Fruit fly (Drosophila melanogaster) whole organism, embryonic: ENCODE measurements around the gene CG10841.
A peak's percentile ranks its signal among the peaks of the same experiment; 100 is the strongest.

Source experiments
- CG10209 ChIP-seq: fragments of 200-800 bp; sonication (Bioruptor generic); optimal IDR thresholded peaks from 3 replicates; lab custom pipeline; 2017; ENCODE audit warnings: missing biosample characterization, mild to moderate bottlenecking, missing genetic modification characterization, missing genetic modification reagents
- CG11093 ChIP-seq: fragments of 200-800 bp; sonication (Bioruptor generic); IDR thresholded peaks from 3 replicates; pipeline ENCODE4 v1.3.6; 2022; ENCODE audit warnings: missing biosample characterization, missing genetic modification characterization
- CG11695 ChIP-seq: fragments of 200-800 bp; sonication (Bioruptor generic); IDR thresholded peaks from 3 replicates; pipeline ENCODE4 v1.3.6; 2022; ENCODE audit warnings: missing biosample characterization, missing genetic modification characterization
- CG12299 ChIP-seq: fragments of 200-800 bp; sonication (Bioruptor generic); optimal IDR thresholded peaks from 2 replicates; lab custom pipeline; 2018; ENCODE audit warnings: missing biosample characterization, mild to moderate bottlenecking, missing genetic modification characterization
- CG12391 ChIP-seq: fragments of 200-800 bp; sonication (Bioruptor generic); optimal IDR thresholded peaks from 3 replicates; lab custom pipeline; 2018; ENCODE audit warnings: missing biosample characterization, mild to moderate bottlenecking, missing genetic modification characterization, moderate library complexity
- CG15073 ChIP-seq: fragments of 200-800 bp; sonication (Bioruptor generic); optimal IDR thresholded peaks from 2 replicates; lab custom pipeline; 2016; ENCODE audit warnings: missing biosample characterization, missing genetic modification characterization
- CG16863 ChIP-seq: fragments of 200-800 bp; sonication (Bioruptor generic); optimal IDR thresholded peaks from 3 replicates; lab custom pipeline; 2016; ENCODE audit warnings: missing biosample characterization, missing genetic modification characterization
- CG17328 ChIP-seq: fragments of 200-800 bp; sonication (Bioruptor generic); IDR thresholded peaks from 2 replicates; pipeline ENCODE4 v1.3.6; 2022; ENCODE audit warnings: missing biosample characterization, missing genetic modification characterization
- CG2202 ChIP-seq: fragments of 200-800 bp; sonication (Bioruptor generic); optimal IDR thresholded peaks from 2 replicates; lab custom pipeline; 2018; ENCODE audit warnings: missing biosample characterization, mild to moderate bottlenecking, missing genetic modification characterization
- CG2712 ChIP-seq: fragments of 200-800 bp; optimal IDR thresholded peaks from 3 replicates; lab custom pipeline; 2019; ENCODE audit warnings: missing biosample characterization, mild to moderate bottlenecking, missing genetic modification characterization, moderate library complexity
- CG3407 ChIP-seq: fragments of 200-800 bp; sonication (Bioruptor generic); optimal IDR thresholded peaks from 2 replicates; lab custom pipeline; 2018; ENCODE audit warnings: missing biosample characterization, mild to moderate bottlenecking, missing genetic modification characterization
- CG6654 ChIP-seq: fragments of 200-800 bp; sonication (Bioruptor generic); optimal IDR thresholded peaks from 2 replicates; lab custom pipeline; 2017; ENCODE audit warnings: missing biosample characterization, mild to moderate bottlenecking, missing genetic modification characterization
- CG6813 ChIP-seq: fragments of 200-800 bp; sonication (Bioruptor generic); optimal IDR thresholded peaks from 2 replicates; lab custom pipeline; 2017; ENCODE audit warnings: missing biosample characterization, missing genetic modification characterization, mild to moderate bottlenecking, moderate library complexity, missing genetic modification reagents
- CG7987 ChIP-seq: fragments of 200-800 bp; sonication (Bioruptor generic); optimal IDR thresholded peaks from 2 replicates; lab custom pipeline; 2018; ENCODE audit warnings: missing biosample characterization, mild to moderate bottlenecking, missing genetic modification characterization, moderate library complexity
- CG8359 ChIP-seq: fragments of 200-800 bp; sonication (Bioruptor generic); optimal IDR thresholded peaks from 2 replicates; lab custom pipeline; 2017; ENCODE audit warnings: missing biosample characterization, mild to moderate bottlenecking, missing genetic modification characterization, borderline replicate concordance
- CG9797 ChIP-seq: fragments of 200-800 bp; sonication (Bioruptor generic); optimal IDR thresholded peaks from 3 replicates; lab custom pipeline; 2018; ENCODE audit warnings: missing biosample characterization, mild to moderate bottlenecking, missing genetic modification characterization
- CrebB ChIP-seq: fragments of 200-800 bp; sonication (Bioruptor generic); optimal IDR thresholded peaks from 3 replicates; lab custom pipeline; 2018; ENCODE audit warnings: missing biosample characterization, mild to moderate bottlenecking, missing genetic modification characterization
- D19B ChIP-seq: fragments of 200-800 bp; sonication (Bioruptor generic); optimal IDR thresholded peaks from 2 replicates; lab custom pipeline; 2017; ENCODE audit warnings: missing biosample characterization, mild to moderate bottlenecking, missing genetic modification characterization
- Gsc ChIP-seq: fragments of 200-800 bp; sonication (Bioruptor generic); IDR thresholded peaks from 2 replicates; pipeline ENCODE4 v1.3.6; 2022; ENCODE audit warnings: missing biosample characterization, missing genetic modification characterization
- Hmr ChIP-seq: fragments of 200-800 bp; sonication (Bioruptor generic); optimal IDR thresholded peaks from 3 replicates; lab custom pipeline; 2017; ENCODE audit warnings: mild to moderate bottlenecking, missing biosample characterization, missing genetic modification reagents, missing genetic modification characterization
- MBD-R2 ChIP-seq: fragments of 200-800 bp; sonication (Bioruptor generic); IDR thresholded peaks from 2 replicates; pipeline ENCODE4 v1.3.6; 2022; ENCODE audit warnings: missing biosample characterization, missing genetic modification characterization
- MESR4 ChIP-seq: fragments of 200-800 bp; sonication (Bioruptor generic); optimal IDR thresholded peaks from 2 replicates; lab custom pipeline; 2018; ENCODE audit warnings: missing biosample characterization, mild to moderate bottlenecking, missing genetic modification characterization, moderate library complexity
- Mad ChIP-seq: fragments of 200-800 bp; sonication (Bioruptor generic); optimal IDR thresholded peaks from 2 replicates; lab custom pipeline; 2016; ENCODE audit warnings: missing biosample characterization, missing genetic modification characterization
- NFAT ChIP-seq: fragments of 200-800 bp; sonication (Bioruptor generic); IDR thresholded peaks from 2 replicates; pipeline ENCODE4 v1.3.6; 2022; ENCODE audit warnings: missing biosample characterization, missing genetic modification characterization
- NK7.1 ChIP-seq: fragments of 200-800 bp; sonication (Bioruptor generic); optimal IDR thresholded peaks from 3 replicates; lab custom pipeline; 2016; ENCODE audit warnings: missing biosample characterization, missing genetic modification characterization
- Optix ChIP-seq: fragments of 200-800 bp; sonication (Bioruptor generic); IDR thresholded peaks from 3 replicates; pipeline ENCODE4 v1.3.6; 2022; ENCODE audit warnings: missing biosample characterization, missing genetic modification characterization
- Tbp ChIP-seq: fragments of >200 bp; optimal IDR thresholded peaks from 2 replicates; lab custom pipeline; 2018; ENCODE audit warnings: missing biosample characterization, missing genetic modification characterization
- ara ChIP-seq: fragments of 200-800 bp; sonication (Bioruptor generic); IDR thresholded peaks from 2 replicates; pipeline ENCODE4 v1.3.6; 2022; ENCODE audit warnings: missing biosample characterization, missing genetic modification characterization
- az2 ChIP-seq: fragments of 200-800 bp; sonication (Bioruptor generic); optimal IDR thresholded peaks from 3 replicates; lab custom pipeline; 2016; ENCODE audit warnings: missing biosample characterization, missing genetic modification characterization
- bab2 ChIP-seq: fragments of 200-800 bp; sonication (Bioruptor generic); optimal IDR thresholded peaks from 2 replicates; lab custom pipeline; 2016; ENCODE audit warnings: missing biosample characterization, missing genetic modification characterization
- corto ChIP-seq: fragments of 200-800 bp; sonication (Bioruptor generic); optimal IDR thresholded peaks from 2 replicates; lab custom pipeline; 2016; ENCODE audit warnings: missing biosample characterization, mild to moderate bottlenecking, missing genetic modification characterization, moderate library complexity
- dm ChIP-seq: fragments of 200-800 bp; sonication (Bioruptor generic); optimal IDR thresholded peaks from 3 replicates; lab custom pipeline; 2016; ENCODE audit warnings: missing biosample characterization, missing genetic modification characterization
- dmrt99B ChIP-seq: fragments of 200-800 bp; sonication (Bioruptor generic); optimal IDR thresholded peaks from 2 replicates; lab custom pipeline; 2018; ENCODE audit warnings: missing biosample characterization, mild to moderate bottlenecking, missing genetic modification characterization, moderate library complexity
- fd3F ChIP-seq: fragments of 200-800 bp; sonication (Bioruptor generic); optimal IDR thresholded peaks from 2 replicates; lab custom pipeline; 2018; ENCODE audit warnings: missing biosample characterization, mild to moderate bottlenecking, missing genetic modification characterization, moderate library complexity
- hb ChIP-seq: fragments of 200-800 bp; sonication (Bioruptor generic); IDR thresholded peaks from 3 replicates; pipeline ENCODE4 v1.3.6; 2022; ENCODE audit warnings: missing biosample characterization, missing genetic modification characterization; ENCODE audit not compliant: partially characterized antibody
- hkb ChIP-seq, 2 experiments: fragments of 200-800 bp in 1 of 2; fragments of >200 bp in 1 of 2; sonication (Bioruptor generic) in 1 of 2; IDR thresholded peaks in 1 of 2; optimal IDR thresholded peaks in 1 of 2; 2 replicates each; pipeline versions ENCODE4 v1.3.6 to Lab custom; 2017 to 2022; ENCODE audit warnings: missing biosample characterization in 1 of 2, missing genetic modification characterization in 1 of 2
- jigr1 ChIP-seq: fragments of 200-800 bp; sonication (Bioruptor generic); IDR thresholded peaks from 3 replicates; pipeline ENCODE4 v1.3.6; 2022; ENCODE audit warnings: missing biosample characterization, missing genetic modification characterization
- lbe ChIP-seq: fragments of 200-800 bp; sonication (Bioruptor generic); optimal IDR thresholded peaks from 2 replicates; lab custom pipeline; 2016; ENCODE audit warnings: missing biosample characterization, mild to moderate bottlenecking, missing genetic modification characterization
- oc ChIP-seq: fragments of 200-800 bp; sonication (Bioruptor generic); optimal IDR thresholded peaks from 2 replicates; lab custom pipeline; 2018; ENCODE audit warnings: missing biosample characterization, mild to moderate bottlenecking, missing genetic modification characterization, moderate library complexity
- onecut ChIP-seq: fragments of 200-800 bp; sonication (Bioruptor generic); IDR thresholded peaks from 2 replicates; pipeline ENCODE4 v1.3.6; 2022; ENCODE audit warnings: missing biosample characterization, missing genetic modification characterization
- rib ChIP-seq: fragments of 200-800 bp; sonication (Bioruptor generic); IDR thresholded peaks from 2 replicates; pipeline ENCODE4 v1.3.6; 2022; ENCODE audit warnings: missing biosample characterization, missing genetic modification characterization
- schlank ChIP-seq: fragments of 200-800 bp; sonication (Bioruptor generic); optimal IDR thresholded peaks from 2 replicates; lab custom pipeline; 2018; ENCODE audit warnings: missing biosample characterization, mild to moderate bottlenecking, missing genetic modification characterization
- scrt ChIP-seq: fragments of 200-800 bp; sonication (Bioruptor generic); optimal IDR thresholded peaks from 2 replicates; lab custom pipeline; 2018; ENCODE audit warnings: missing biosample characterization, mild to moderate bottlenecking, missing genetic modification characterization, moderate library complexity
- so ChIP-seq: fragments of 200-800 bp; sonication (Bioruptor generic); IDR thresholded peaks from 3 replicates; pipeline ENCODE4 v1.3.6; 2022; ENCODE audit warnings: missing biosample characterization, missing genetic modification characterization
- ssp ChIP-seq: fragments of 200-800 bp; sonication (Bioruptor generic); IDR thresholded peaks from 2 replicates; pipeline ENCODE4 v1.3.6; 2022; ENCODE audit warnings: missing biosample characterization, missing genetic modification characterization
- tgo ChIP-seq: fragments of 200-800 bp; sonication (Bioruptor generic); IDR thresholded peaks from 3 replicates; pipeline ENCODE4 v1.3.6; 2022; ENCODE audit warnings: missing biosample characterization, missing genetic modification characterization
- unpg ChIP-seq: fragments of 200-800 bp; sonication (Bioruptor generic); optimal IDR thresholded peaks from 3 replicates; lab custom pipeline; 2018; ENCODE audit warnings: missing biosample characterization, mild to moderate bottlenecking, missing genetic modification characterization, moderate library complexity
- usp ChIP-seq: fragments of >200 bp; optimal IDR thresholded peaks from 2 replicates; lab custom pipeline; 2017; ENCODE audit warnings: missing biosample characterization, missing genetic modification characterization
- vvl ChIP-seq: fragments of 200-800 bp; sonication (Bioruptor generic); IDR thresholded peaks from 2 replicates; pipeline ENCODE4 v1.3.6; 2022; ENCODE audit warnings: missing biosample characterization, missing genetic modification characterization
- wdn ChIP-seq: fragments of 200-800 bp; sonication (Bioruptor generic); IDR thresholded peaks from 2 replicates; pipeline ENCODE4 v1.3.6; 2022; ENCODE audit warnings: missing biosample characterization, missing genetic modification characterization
- yki ChIP-seq: fragments of >200 bp; optimal IDR thresholded peaks from 3 replicates; lab custom pipeline; 2018

Gene CG10841

dm6 chr3R:13645874-13646370, 14.2 kb downstream of the CG10841 start, which contains the start of gene sqd (continued):
- TF ChIP-seq fd3F (GFP tag; lab: Kevin White, UChicago) (no peak), hb (GFP tag; lab: Robert Waterston, UW) (no peak), so (GFP tag; lab: Robert Waterston, UW) (no peak), CG17328 (GFP tag; lab: Robert Waterston, UW) (peak; percentile 40; the same call in 1 of the 2 replicates), CG3407 (GFP tag; lab: Kevin White, UChicago) (no peak), CG6654 (GFP tag; lab: Kevin White, UChicago) (peak; percentile 26), oc (tag; lab: Kevin White, UChicago) (no peak), CrebB (peak; percentile 31), yki (lab: Kevin White, UChicago) (no peak), jigr1 (GFP tag; lab: Robert Waterston, UW) (no peak), bab2 (peak; percentile 3), Hmr (GFP tag; lab: Kevin White, UChicago) (peak; percentile 56), dm (GFP tag; lab: Kevin White, UChicago) (peak; percentile 43), lbe (GFP tag; lab: Kevin White, UChicago) (no peak), unpg (GFP tag; lab: Kevin White, UChicago) (peak; percentile 62), CG12299 (tag; lab: Kevin White, UChicago) (no peak), schlank (peak; percentile 50), CG7987 (GFP tag; lab: Kevin White, UChicago) (peak; percentile 32), CG8359 (GFP tag; lab: Kevin White, UChicago) (peak; percentile 64), ara (GFP tag; lab: Robert Waterston, UW) (peak; percentile 43; the same call in 1 of the 2 replicates), wdn (no peak), scrt (peak; percentile 54), Gsc (GFP tag; lab: Robert Waterston, UW) (no peak), tgo (no peak), D19B (GFP tag; lab: Kevin White, UChicago) (peak; percentile 13), rib (GFP tag; lab: Robert Waterston, UW) (no peak), NK7.1 (peak; percentile 5), Tbp (GFP tag; lab: Kevin White, UChicago) (no peak), Mad (GFP tag; lab: Kevin White, UChicago) (peak; percentile 25), CG6813 (GFP tag; lab: Kevin White, UChicago) (peak; percentile 58), NFAT (GFP tag; lab: Robert Waterston, UW) (no peak), vvl (GFP tag; lab: Robert Waterston, UW) (peak; percentile 53), Optix (GFP tag; lab: Robert Waterston, UW) (no peak), hkb (optimal IDR thresholded peaks at IDR 0.05; lab: Kevin White, UChicago) (no peak), hkb (GFP tag; IDR thresholded peaks at IDR 0.05; lab: Robert Waterston, UW) (peak; percentile 38; the same call in 1 of the 2 replicates), CG11695 (GFP tag; lab: Robert Waterston, UW) (no peak), corto (GFP tag; lab: Kevin White, UChicago) (no peak), CG11093 (no peak), dmrt99B (tag; lab: Kevin White, UChicago) (peak; percentile 49), CG10209 (GFP tag; lab: Kevin White, UChicago) (peak; percentile 60), CG15073 (GFP tag; lab: Kevin White, UChicago) (no peak), CG2712 (tag; lab: Kevin White, UChicago) (peak; percentile 10), CG12391 (tag; lab: Kevin White, UChicago) (peak; percentile 29), CG2202 (tag; lab: Kevin White, UChicago) (peak; percentile 5), CG16863 (GFP tag; lab: Kevin White, UChicago) (no peak), usp (GFP tag; lab: Kevin White, UChicago) (no peak), CG9797 (GFP tag; lab: Kevin White, UChicago) (peak; percentile 68), MESR4 (GFP tag; lab: Kevin White, UChicago) (peak; percentile 89), ssp (GFP tag; lab: Robert Waterston, UW) (peak; percentile 85), onecut (0 out of 2 replicates have a peak, but pooled peaks have one; percentile 14), MBD-R2 (GFP tag; lab: Robert Waterston, UW) (peak; percentile 27; the same call in 1 of the 2 replicates), az2 (GFP tag; lab: Kevin White, UChicago) (peak; percentile 9)
